Fruit fly (Drosophila melanogaster): ENCODE results near the gene CG11722.

CG11722 gene

DNA sequence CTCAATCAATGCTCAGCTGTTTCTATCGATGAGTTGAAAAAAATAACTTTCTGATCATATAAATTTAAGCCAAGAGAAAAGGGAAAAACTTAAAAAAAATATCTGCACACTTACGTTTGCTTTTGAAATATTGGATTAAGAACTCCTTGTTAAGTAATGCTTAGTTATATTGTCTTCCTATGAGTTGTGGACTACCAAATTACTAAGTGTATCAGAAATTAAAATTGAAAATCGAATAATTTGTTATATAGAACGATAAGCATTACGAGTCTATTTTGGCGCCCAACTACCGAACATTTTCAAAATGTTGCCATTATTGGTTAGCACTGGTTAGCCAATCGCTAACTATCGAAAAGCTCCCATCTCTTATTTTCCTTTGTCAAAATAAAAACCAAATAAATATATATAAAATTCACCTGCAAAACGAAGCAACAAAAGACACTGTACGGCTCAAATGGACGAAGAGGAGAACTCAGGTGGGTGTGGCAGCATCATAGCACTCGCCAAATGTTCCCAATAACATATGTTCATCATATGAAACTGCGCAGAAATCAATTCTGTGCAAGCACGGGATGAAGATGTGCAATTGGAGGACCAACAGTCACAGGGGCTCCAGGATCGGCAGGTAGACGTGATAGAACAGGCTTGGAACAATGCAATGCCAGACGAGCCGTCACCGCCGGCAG, 3.6 kb upstream of the CG11722 start, which contains the start of gene ohgt (continued):
- peak; percentile 86 for TF ChIP-seq Dp (GFP tag; optimal IDR thresholded peaks at IDR 0.05)
- peak; percentile 28 for TF ChIP-seq CG7839 (tag; optimal IDR thresholded peaks at IDR 0.05)
- TF ChIP-seq Trl (optimal IDR thresholded peaks at IDR 0.05): no peak
- peak; percentile 4 for TF ChIP-seq Trl (GFP tag; optimal IDR thresholded peaks at IDR 0.05)
- peak; percentile 25 for TF ChIP-seq CG15696 (tag; optimal IDR thresholded peaks at IDR 0.05)
- TF ChIP-seq E2f2 (GFP tag; IDR thresholded peaks at IDR 0.05): peak; percentile 89
- TF ChIP-seq hkb (optimal IDR thresholded peaks at IDR 0.05): no peak
- no peak for TF ChIP-seq hkb (GFP tag; IDR thresholded peaks at IDR 0.05)
- TF ChIP-seq ken (GFP tag; IDR thresholded peaks at IDR 0.05): no peak
- TF ChIP-seq YL-1 (GFP tag; optimal IDR thresholded peaks at IDR 0.05): peak; percentile 36
- no peak for TF ChIP-seq Gsc (GFP tag; IDR thresholded peaks at IDR 0.05)
- no peak for TF ChIP-seq disco-r (GFP tag; optimal IDR thresholded peaks at IDR 0.05)
- peak; percentile 38 for TF ChIP-seq lilli (GFP tag; optimal IDR thresholded peaks at IDR 0.05)
- peak; percentile 28 for TF ChIP-seq trem (tag; optimal IDR thresholded peaks at IDR 0.05)
- TF ChIP-seq CG2678 (tag; optimal IDR thresholded peaks at IDR 0.05): peak; percentile 45
- peak; percentile 5 for TF ChIP-seq Meics (GFP tag; optimal IDR thresholded peaks at IDR 0.05)
- no peak for TF ChIP-seq bsh (GFP tag; optimal IDR thresholded peaks at IDR 0.05)
- peak; percentile 38 for TF ChIP-seq Vsx1 (GFP tag; optimal IDR thresholded peaks at IDR 0.05)
- peak; percentile 35 for TF ChIP-seq CG13424 (tag; optimal IDR thresholded peaks at IDR 0.05)
- peak; percentile 44; the same call in 1 of the 2 replicates for TF ChIP-seq nerfin-2 (GFP tag; IDR thresholded peaks at IDR 0.05; ENCODE audit: partially characterized antibody)
- no peak for TF ChIP-seq CG6254 (GFP tag; optimal IDR thresholded peaks at IDR 0.05)
- peak; percentile 32 for TF ChIP-seq Mad (GFP tag; optimal IDR thresholded peaks at IDR 0.05)
- peak; percentile 5 for TF ChIP-seq CHES-1-like (GFP tag; optimal IDR thresholded peaks at IDR 0.05)
- TF ChIP-seq CG4617 (GFP tag; optimal IDR thresholded peaks at IDR 0.05; ENCODE audit: borderline replicate concordance): peak; percentile 63
- peak; percentile 29; the same call in 1 of the 3 replicates for TF ChIP-seq Opbp (GFP tag; IDR thresholded peaks at IDR 0.05; ENCODE audit: partially characterized antibody)
- TF ChIP-seq Bgb (GFP tag; IDR thresholded peaks at IDR 0.05; ENCODE audit: partially characterized antibody): peak; percentile 33; the same call in 1 of the 2 replicates
- TF ChIP-seq CG4854 (GFP tag; optimal IDR thresholded peaks at IDR 0.05): no peak
- TF ChIP-seq MTF-1 (GFP tag; optimal IDR thresholded peaks at IDR 0.05; ENCODE audit: borderline replicate concordance): no peak
- TF ChIP-seq tin (GFP tag; optimal IDR thresholded peaks at IDR 0.05): peak; percentile 14
- no peak for TF ChIP-seq hb (GFP tag; IDR thresholded peaks at IDR 0.05; ENCODE audit: partially characterized antibody)
- TF ChIP-seq CG17361 (GFP tag; IDR thresholded peaks at IDR 0.05): peak; percentile 96
- peak; percentile 44; the same call in 1 of the 2 replicates for TF ChIP-seq unc-4 (GFP tag; IDR thresholded peaks at IDR 0.05; ENCODE audit: partially characterized antibody)
- TF ChIP-seq sens (GFP tag): peak; percentile 81
- TF ChIP-seq CG18262 (tag; optimal IDR thresholded peaks at IDR 0.05): peak; percentile 44
- peak; percentile 39 for TF ChIP-seq CG2712 (tag; optimal IDR thresholded peaks at IDR 0.05)
- no peak for TF ChIP-seq CG1603 (tag; optimal IDR thresholded peaks at IDR 0.05)
- peak; percentile 23 for TF ChIP-seq CG15269 (tag; optimal IDR thresholded peaks at IDR 0.05)
- TF ChIP-seq CTCF (GFP tag; optimal IDR thresholded peaks at IDR 0.05): peak; percentile 23
- peak; percentile 70 for TF ChIP-seq Dref (GFP tag; IDR thresholded peaks at IDR 0.05)
- TF ChIP-seq BEAF-32 (GFP tag; optimal IDR thresholded peaks at IDR 0.05): peak; percentile 57
- peak; percentile 74 for TF ChIP-seq CG10267 (tag; optimal IDR thresholded peaks at IDR 0.05)
- TF ChIP-seq CG7556 (GFP tag; optimal IDR thresholded peaks at IDR 0.05): no peak
- TF ChIP-seq Pdp1 (GFP tag; optimal IDR thresholded peaks at IDR 0.05): peak in 1 of 2 experiments; percentile 26
- no peak for TF ChIP-seq CG18619 (GFP tag; optimal IDR thresholded peaks at IDR 0.05)
- TF ChIP-seq cad (GFP tag; optimal IDR thresholded peaks at IDR 0.05): no peak
- TF ChIP-seq sug (tag; optimal IDR thresholded peaks at IDR 0.05): peak; percentile 7
- peak; percentile 49; the same call in 1 of the 3 replicates for TF ChIP-seq CG16813 (GFP tag; IDR thresholded peaks at IDR 0.05; ENCODE audit: partially characterized antibody)
- TF ChIP-seq Nf-YC (tag; optimal IDR thresholded peaks at IDR 0.05): peak; percentile 44
- peak; percentile 1 for TF ChIP-seq Hsf (GFP tag; optimal IDR thresholded peaks at IDR 0.05)

All from whole organism, embryonic.